Worm (Caenorhabditis elegans) whole organism, L4 larva: ENCODE results near the gene dgtr-1.

Experiments
- F10B5.3 ChIP-seq: sonication (generic microtip); optimal IDR thresholded peaks from 2 replicates; lab custom pipeline; 2016; ENCODE audit warnings: mild to moderate bottlenecking, missing genetic modification characterization, missing compliant biosample characterization
- F49E8.2 ChIP-seq: sonication (generic microtip); optimal IDR thresholded peaks from 2 replicates; lab custom pipeline; 2016; ENCODE audit warnings: missing compliant biosample characterization, mild to moderate bottlenecking, missing genetic modification characterization, borderline replicate concordance
- T26A8.4 ChIP-seq: fragments of 200-800 bp; sonication (Bioruptor generic); IDR thresholded peaks from 2 replicates; pipeline ENCODE4 v1.3.6; 2022; ENCODE audit warnings: missing genetic modification characterization, missing compliant biosample characterization
- Y75B8A.6 ChIP-seq: fragments of 200-800 bp; sonication (Bioruptor generic); IDR thresholded peaks from 2 replicates; pipeline ENCODE4 v1.3.6; 2022; ENCODE audit warnings: missing genetic modification reagents, missing genetic modification characterization, missing compliant biosample characterization
- ZK337.2 ChIP-seq: fragments of 200-800 bp; sonication (Bioruptor generic); IDR thresholded peaks from 2 replicates; pipeline ENCODE4 v1.3.6; 2022; ENCODE audit warnings: missing genetic modification reagents, missing genetic modification characterization, missing compliant biosample characterization
- ZK546.5 ChIP-seq, 2 experiments: sonication (generic microtip); optimal IDR thresholded peaks; 2 replicates each; lab custom pipeline; 2017; ENCODE audit warnings: missing biosample characterization in 2 of 2, missing genetic modification characterization in 2 of 2
- aha-1 ChIP-seq: fragments of 150-350 bp; peaks from one replicate; lab custom pipeline; 2014; ENCODE audit warnings: missing biosample characterization, missing genetic modification characterization
- attf-4 ChIP-seq: sonication (generic microtip); optimal IDR thresholded peaks from 3 replicates; lab custom pipeline; 2017; ENCODE audit warnings: missing biosample characterization, missing genetic modification characterization
- ceh-20 ChIP-seq: fragments of 200-800 bp; sonication (Bioruptor generic); IDR thresholded peaks from 2 replicates; pipeline ENCODE4 v1.3.6; 2022; ENCODE audit warnings: missing genetic modification reagents, missing genetic modification characterization, missing compliant biosample characterization
- ceh-44 ChIP-seq: fragments of 200-800 bp; sonication (Bioruptor generic); IDR thresholded peaks from 2 replicates; pipeline ENCODE4 v1.3.6; 2022; ENCODE audit warnings: missing genetic modification reagents, missing genetic modification characterization, missing compliant biosample characterization
- ceh-62 ChIP-seq: sonication (generic microtip); optimal IDR thresholded peaks from 2 replicates; lab custom pipeline; 2017; ENCODE audit warnings: missing biosample characterization, missing genetic modification characterization
- daf-12 ChIP-seq: fragments of 150-350 bp; optimal IDR thresholded peaks from 2 replicates; lab custom pipeline; 2014; ENCODE audit warnings: missing biosample characterization, missing genetic modification reagents, missing genetic modification characterization
- daf-16 ChIP-seq, 3 experiments: sonication (generic microtip); optimal IDR thresholded peaks; 2 replicates each; lab custom pipeline; 2016 to 2017; ENCODE audit warnings: missing genetic modification characterization in 3 of 3, missing genetic modification reagents in 3 of 3, mild to moderate bottlenecking in 2 of 3, missing compliant biosample characterization in 2 of 3, missing biosample characterization in 1 of 3, moderate library complexity in 1 of 3
- daf-8 ChIP-seq: fragments of 200-800 bp; sonication (Bioruptor generic); IDR thresholded peaks from 2 replicates; pipeline ENCODE4 v1.3.6; 2022; ENCODE audit warnings: missing genetic modification characterization, missing compliant biosample characterization
- dmd-6 ChIP-seq: fragments of 200-800 bp; sonication (Bioruptor generic); IDR thresholded peaks from 2 replicates; pipeline ENCODE4 v1.3.6; 2022; ENCODE audit warnings: missing genetic modification reagents, missing genetic modification characterization, missing compliant biosample characterization
- dve-1 ChIP-seq: sonication (generic microtip); optimal IDR thresholded peaks from 2 replicates; lab custom pipeline; 2017; ENCODE audit warnings: antibody characterized with exemption, mild to moderate bottlenecking, missing genetic modification characterization, missing compliant biosample characterization; ENCODE audit not compliant: insufficient read depth
- egl-27 ChIP-seq: sonication (generic microtip); optimal IDR thresholded peaks from 3 replicates; lab custom pipeline; 2017; ENCODE audit warnings: missing biosample characterization, missing genetic modification reagents, missing genetic modification characterization
- fkh-10 ChIP-seq: fragments of 150-350 bp; optimal IDR thresholded peaks from 2 replicates; lab custom pipeline; 2014; ENCODE audit warnings: missing biosample characterization, missing genetic modification reagents, missing genetic modification characterization
- hlh-11 ChIP-seq: fragments of 200-800 bp; sonication (Bioruptor generic); optimal IDR thresholded peaks from 2 replicates; lab custom pipeline; 2018; ENCODE audit warnings: mild to moderate bottlenecking, missing genetic modification characterization, missing compliant biosample characterization
- hlh-30 ChIP-seq: sonication (generic microtip); optimal IDR thresholded peaks from 2 replicates; lab custom pipeline; 2017; ENCODE audit warnings: antibody characterized with exemption, mild to moderate bottlenecking, missing genetic modification characterization, missing compliant biosample characterization; ENCODE audit not compliant: insufficient read depth
- jun-1 ChIP-seq: fragments of 150-350 bp; optimal IDR thresholded peaks from 2 replicates; lab custom pipeline; 2014; ENCODE audit warnings: missing biosample characterization, missing genetic modification reagents, missing genetic modification characterization
- lin-1 ChIP-seq: fragments of 200-800 bp; sonication (Bioruptor generic); IDR thresholded peaks from 2 replicates; pipeline ENCODE4 v1.3.6; 2022; ENCODE audit warnings: missing genetic modification reagents, missing genetic modification characterization, missing compliant biosample characterization
- lin-13 ChIP-seq: fragments of 150-350 bp; optimal IDR thresholded peaks from 2 replicates; lab custom pipeline; 2014; ENCODE audit warnings: missing biosample characterization, missing genetic modification reagents, missing genetic modification characterization
- lin-39 ChIP-seq: fragments of 150-350 bp; optimal IDR thresholded peaks from 2 replicates; lab custom pipeline; 2014; ENCODE audit warnings: missing biosample characterization, missing genetic modification reagents, missing genetic modification characterization
- lsy-2 ChIP-seq, 2 experiments: fragments of 150-350 bp in 1 of 2; sonication (generic microtip) in 1 of 2; optimal IDR thresholded peaks; 2 replicates each; lab custom pipeline; 2014 to 2017; ENCODE audit warnings: missing biosample characterization in 2 of 2, missing genetic modification characterization in 2 of 2
- madf-9 ChIP-seq: fragments of 200-800 bp; sonication (Bioruptor generic); conservative IDR thresholded peaks from 2 replicates; pipeline ENCODE4 v1.3.6; 2022; ENCODE audit warnings: missing genetic modification reagents, missing genetic modification characterization, missing compliant biosample characterization
- mxl-3 ChIP-seq: fragments of 200-800 bp; sonication (Bioruptor generic); optimal IDR thresholded peaks from 2 replicates; lab custom pipeline; 2018; ENCODE audit warnings: mild to moderate bottlenecking, missing genetic modification characterization, missing compliant biosample characterization
- nhr-111 ChIP-seq: fragments of 200-800 bp; sonication (Bioruptor generic); optimal IDR thresholded peaks from 2 replicates; lab custom pipeline; 2018; ENCODE audit warnings: mild to moderate bottlenecking, missing genetic modification characterization, missing compliant biosample characterization
- nhr-25 ChIP-seq: sonication (generic microtip); optimal IDR thresholded peaks from 2 replicates; lab custom pipeline; 2017; ENCODE audit warnings: missing genetic modification characterization, mild to moderate bottlenecking, missing compliant biosample characterization, antibody characterized with exemption, moderate library complexity, borderline replicate concordance; ENCODE audit not compliant: insufficient read depth
- nhr-28 ChIP-seq: fragments of 150-350 bp; optimal IDR thresholded peaks from 2 replicates; lab custom pipeline; 2014; ENCODE audit warnings: missing biosample characterization, missing genetic modification characterization
- nhr-48 ChIP-seq: sonication (generic microtip); optimal IDR thresholded peaks from 2 replicates; lab custom pipeline; 2016; ENCODE audit warnings: mild to moderate bottlenecking, missing genetic modification characterization, missing compliant biosample characterization
- pha-4 ChIP-seq, 2 experiments: fragments of 150-350 bp in 1 of 2; fragments of 200-800 bp in 1 of 2; sonication (Bioruptor generic) in 1 of 2; IDR thresholded peaks in 1 of 2; optimal IDR thresholded peaks in 1 of 2; 2 replicates each; pipeline versions ENCODE4 v1.3.6 to Lab custom; 2014 to 2022; ENCODE audit warnings: missing genetic modification characterization in 2 of 2, missing genetic modification reagents in 2 of 2, missing biosample characterization in 1 of 2, missing compliant biosample characterization in 1 of 2
- php-3 ChIP-seq: fragments of 200-800 bp; sonication (Bioruptor generic); IDR thresholded peaks from 2 replicates; pipeline ENCODE4 v1.3.6; 2022; ENCODE audit warnings: missing genetic modification reagents, missing genetic modification characterization, missing compliant biosample characterization
- pqm-1 ChIP-seq: sonication (generic microtip); optimal IDR thresholded peaks from 2 replicates; lab custom pipeline; 2017; ENCODE audit warnings: missing biosample characterization, missing genetic modification characterization
- set-16 ChIP-seq: fragments of 200-800 bp; sonication (Bioruptor generic); IDR thresholded peaks from 2 replicates; pipeline ENCODE4 v1.3.6; 2022; ENCODE audit warnings: missing genetic modification reagents, missing genetic modification characterization, missing compliant biosample characterization
- skn-1 ChIP-seq: fragments of 150-350 bp; optimal IDR thresholded peaks from 2 replicates; lab custom pipeline; 2014; ENCODE audit warnings: missing biosample characterization, missing genetic modification characterization
- snpc-4 ChIP-seq: fragments of 150-350 bp; optimal IDR thresholded peaks from 2 replicates; lab custom pipeline; 2014; ENCODE audit warnings: missing biosample characterization, missing genetic modification characterization
- spr-3 ChIP-seq: fragments of 200-800 bp; sonication (Bioruptor generic); optimal IDR thresholded peaks from 2 replicates; lab custom pipeline; 2018; ENCODE audit warnings: mild to moderate bottlenecking, missing genetic modification characterization, missing compliant biosample characterization
- unc-130 ChIP-seq: sonication (generic microtip); optimal IDR thresholded peaks from 2 replicates; lab custom pipeline; 2016; ENCODE audit warnings: missing genetic modification reagents, missing genetic modification characterization, missing compliant biosample characterization
- unc-39 ChIP-seq: sonication (generic microtip); optimal IDR thresholded peaks from 2 replicates; lab custom pipeline; 2017; ENCODE audit warnings: missing biosample characterization, missing genetic modification characterization
- unc-62 ChIP-seq, 3 experiments: fragments of 150-350 bp in 1 of 3; sonication (generic microtip); optimal IDR thresholded peaks in 2 of 3; peaks in 1 of 3; 1 replicate in 1 of 3; 2 replicates in 2 of 3; lab custom pipeline; 2014 to 2017; ENCODE audit warnings: missing biosample characterization in 3 of 3, missing genetic modification characterization in 3 of 3, missing genetic modification reagents in 3 of 3, missing genotype in 1 of 3
- vab-7 ChIP-seq: fragments of 200-800 bp; sonication (Bioruptor generic); IDR thresholded peaks from 2 replicates; pipeline ENCODE4 v1.3.6; 2022; ENCODE audit warnings: missing genetic modification reagents, missing genetic modification characterization, missing compliant biosample characterization
- zfp-3 ChIP-seq: fragments of 200-800 bp; sonication (Bioruptor generic); conservative IDR thresholded peaks from 2 replicates; pipeline ENCODE4 v1.3.6; 2022; ENCODE audit warnings: missing genetic modification reagents, missing genetic modification characterization, missing compliant biosample characterization
- zip-2 ChIP-seq: fragments of 150-350 bp; optimal IDR thresholded peaks from 2 replicates; lab custom pipeline; 2014; ENCODE audit warnings: missing biosample characterization, missing genetic modification characterization
- ztf-11 ChIP-seq: fragments of 150-350 bp; optimal IDR thresholded peaks from 2 replicates; lab custom pipeline; 2014; ENCODE audit warnings: missing biosample characterization, missing genetic modification characterization

dgtr-1 gene

ce11 chrV:6544999-6545398 lies 48.1 kb downstream of the dgtr-1 start:
- TF ChIP-seq pha-4 (GFP tag; IDR thresholded peaks at IDR 0.05; lab: Robert Waterston, UW) (no peak), pha-4 (tag; optimal IDR thresholded peaks at IDR 0.05; lab: Kevin White, UChicago) (no peak), lin-39 (tag; lab: Kevin White, UChicago) (no peak), ztf-11 (tag; lab: Kevin White, UChicago) (no peak), php-3 (GFP tag; lab: Robert Waterston, UW) (no peak), hlh-30 (tag; lab: Kevin White, UChicago) (peak; percentile 51), F49E8.2 (no peak), dmd-6 (GFP tag; lab: Robert Waterston, UW) (no peak), spr-3 (GFP tag; lab: Kevin White, UChicago) (no peak), nhr-25 (tag; lab: Kevin White, UChicago) (peak; percentile 33), mxl-3 (GFP tag; lab: Kevin White, UChicago) (peak; percentile 57), ceh-62 (tag; lab: Kevin White, UChicago) (no peak), ceh-44 (GFP tag; lab: Robert Waterston, UW) (no peak), daf-12 (no peak), unc-62 (GFP tag; optimal IDR thresholded peaks at IDR 0.05 in 1 of 2; lab: Kevin White, UChicago) (peak in 1 of 2 experiments; percentile 78), unc-62 (tag; optimal IDR thresholded peaks at IDR 0.05; lab: Kevin White, UChicago) (no peak)
- TF ChIP-seq, all 104 proteins: peak for 4

- peak; percentile 37 for TF ChIP-seq pqm-1 (tag; lab: Kevin White, UChicago)
- no peak for TF ChIP-seq unc-39 (tag; lab: Kevin White, UChicago)
- TF ChIP-seq hlh-11 (tag; lab: Kevin White, UChicago) = peak; percentile 14
- TF ChIP-seq daf-8 (GFP tag; lab: Robert Waterston, UW) = no peak
- no peak for TF ChIP-seq zip-2 (tag; lab: Kevin White, UChicago)
- TF ChIP-seq fkh-10 (GFP tag; lab: Kevin White, UChicago) = no peak
- no peak for TF ChIP-seq madf-9 (GFP tag; lab: Robert Waterston, UW)
- no peak for TF ChIP-seq skn-1 (tag; lab: Kevin White, UChicago)
- TF ChIP-seq T26A8.4 (GFP tag; lab: Robert Waterston, UW) = no peak
- TF ChIP-seq lsy-2 (tag; optimal IDR thresholded peaks at IDR 0.05; lab: Kevin White, UChicago) = no peak
- no peak for TF ChIP-seq zfp-3 (GFP tag; lab: Robert Waterston, UW)
- no peak for TF ChIP-seq jun-1 (tag; lab: Kevin White, UChicago)
- TF ChIP-seq attf-4 = no peak
- no peak for TF ChIP-seq F10B5.3 (tag; lab: Kevin White, UChicago)
- no peak for TF ChIP-seq unc-62 (GFP tag; optimal IDR thresholded peaks at IDR 0.05 in 1 of 2; lab: Kevin White, UChicago)
- no peak for TF ChIP-seq unc-62 (tag; optimal IDR thresholded peaks at IDR 0.05; lab: Kevin White, UChicago)
- peak; percentile 11 for TF ChIP-seq hlh-30 (tag; lab: Kevin White, UChicago)
- TF ChIP-seq Y75B8A.6 (GFP tag; lab: Robert Waterston, UW) = no peak
- no peak for TF ChIP-seq snpc-4 (tag; lab: Kevin White, UChicago)
- no peak for TF ChIP-seq nhr-25 (tag; lab: Kevin White, UChicago)
- 0 out of 2 replicates have a peak, but pooled peaks have one; percentile 18 for TF ChIP-seq dmd-6 (GFP tag; lab: Robert Waterston, UW)
- TF ChIP-seq nhr-48 (tag; lab: Kevin White, UChicago) = no peak
- TF ChIP-seq nhr-28 = peak; percentile 45
- TF ChIP-seq ZK337.2 (GFP tag; lab: Robert Waterston, UW) = no peak
- no peak for TF ChIP-seq nhr-111 (GFP tag; lab: Kevin White, UChicago)
- no peak for TF ChIP-seq lin-1 (GFP tag; lab: Robert Waterston, UW)
- TF ChIP-seq dve-1 (tag; lab: Kevin White, UChicago) = peak; percentile 62
- no peak for TF ChIP-seq daf-16 (GFP tag; optimal IDR thresholded peaks at IDR 0.05; lab: Kevin White, UChicago)
- TF ChIP-seq daf-16 (tag; optimal IDR thresholded peaks at IDR 0.05; lab: Kevin White, UChicago) = peak; percentile 26
- peak; percentile 71 for TF ChIP-seq aha-1
- TF ChIP-seq mxl-3 (GFP tag; lab: Kevin White, UChicago) = no peak
- no peak for TF ChIP-seq pha-4 (GFP tag; IDR thresholded peaks at IDR 0.05; lab: Robert Waterston, UW)
- no peak for TF ChIP-seq pha-4 (tag; optimal IDR thresholded peaks at IDR 0.05; lab: Kevin White, UChicago)
- TF ChIP-seq set-16 (GFP tag; lab: Robert Waterston, UW) = no peak
- no peak for TF ChIP-seq unc-130 (GFP tag; lab: Kevin White, UChicago)
- TF ChIP-seq egl-27 (tag; lab: Kevin White, UChicago) = no peak
- no peak for TF ChIP-seq lin-13 (GFP tag; lab: Kevin White, UChicago)
- no peak for TF ChIP-seq ceh-20
- TF ChIP-seq vab-7 (GFP tag; lab: Robert Waterston, UW) = no peak
- TF ChIP-seq ZK546.5 (tag; optimal IDR thresholded peaks at IDR 0.05; lab: Kevin White, UChicago) = no peak
Observed at ce11 chrV:6546450-6547171, 49.7 kb downstream of the dgtr-1 start, which contains the start of gene dre-1. Gene dre-1 (minus strand): TSS chrV:6546500.
